Worm (Caenorhabditis elegans) whole organism, midembryonic: Measurements from ENCODE around the gene F15E6.10.
A peak's percentile ranks its signal among the peaks of the same experiment; 100 is the strongest.

Experiments
- T22C8.4 ChIP-seq: fragments of 200-800 bp; sonication (Bioruptor generic); IDR thresholded peaks from 2 replicates; pipeline ENCODE4 v1.3.6; 2022; ENCODE audit warnings: missing genetic modification characterization, missing compliant biosample characterization
- cog-1 ChIP-seq: sonication (generic microtip); optimal IDR thresholded peaks from 2 replicates; lab custom pipeline; 2016; ENCODE audit warnings: missing genetic modification characterization, missing compliant biosample characterization
- flt-1 ChIP-seq: fragments of 200-800 bp; sonication (Bioruptor generic); IDR thresholded peaks from 2 replicates; pipeline ENCODE4 v1.3.6; 2022; ENCODE audit warnings: missing genetic modification characterization, missing compliant biosample characterization
- klf-2 ChIP-seq: fragments of 200-800 bp; sonication (Bioruptor generic); conservative IDR thresholded peaks from 2 replicates; pipeline ENCODE4 v1.3.6; 2022; ENCODE audit warnings: missing genetic modification reagents, missing genetic modification characterization, missing compliant biosample characterization
- med-1 ChIP-seq: sonication (generic microtip); optimal IDR thresholded peaks from 2 replicates; lab custom pipeline; 2017; ENCODE audit warnings: missing genetic modification characterization, mild to moderate bottlenecking, missing compliant biosample characterization, antibody characterized with exemption, missing genetic modification reagents; ENCODE audit not compliant: insufficient read depth
- ref-1 ChIP-seq: fragments of 200-800 bp; sonication (Bioruptor generic); conservative IDR thresholded peaks from 2 replicates; pipeline ENCODE4 v1.3.6; 2022; ENCODE audit warnings: missing genetic modification reagents, missing genetic modification characterization, missing compliant biosample characterization
- tab-1 ChIP-seq: fragments of 200-800 bp; sonication (Bioruptor generic); IDR thresholded peaks from 2 replicates; pipeline ENCODE4 v1.3.6; 2022; ENCODE audit warnings: missing genetic modification characterization, missing compliant biosample characterization
- ztf-23 ChIP-seq: fragments of 200-800 bp; sonication (Bioruptor generic); IDR thresholded peaks from 2 replicates; pipeline ENCODE4 v1.3.6; 2022; ENCODE audit warnings: missing genetic modification reagents, missing genetic modification characterization, missing compliant biosample characterization
- ztf-29 ChIP-seq: fragments of 200-800 bp; sonication (Bioruptor generic); IDR thresholded peaks from 2 replicates; pipeline ENCODE4 v1.3.6; 2022; ENCODE audit warnings: missing genetic modification reagents, missing genetic modification characterization, missing compliant biosample characterization

F15E6.10 gene

ce11 chrIV:4291174-4291573, 1.5 kb upstream of the F15E6.10 start, which contains the start of gene F15E6.4:
Gene F15E6.4, plus strand, starts transcription at chrIV:4291474.
- TF ChIP-seq T22C8.4 (GFP tag; lab: Robert Waterston, UW), result no peak
- TF ChIP-seq med-1 (GFP tag; lab: Kevin White, UChicago), result no peak
- no peak for TF ChIP-seq ref-1
- no peak for TF ChIP-seq ztf-23
- TF ChIP-seq ztf-29 (GFP tag; lab: Robert Waterston, UW), result no peak
- TF ChIP-seq tab-1 (GFP tag; lab: Robert Waterston, UW), result no peak
- no peak for TF ChIP-seq flt-1 (GFP tag; lab: Robert Waterston, UW)
- TF ChIP-seq cog-1, result no peak
- no peak for TF ChIP-seq klf-2 (GFP tag; lab: Robert Waterston, UW)

ce11 chrIV:4294552-4294951, 1.9 kb downstream of the F15E6.10 start, which contains the start of gene F15E6.3:
Gene F15E6.3, plus strand, starts transcription at chrIV:4294895.
- no peak for TF ChIP-seq klf-2 (GFP tag; lab: Robert Waterston, UW)
- TF ChIP-seq ref-1, result no peak
- TF ChIP-seq cog-1, result no peak
- TF ChIP-seq flt-1 (GFP tag; lab: Robert Waterston, UW), result no peak
- TF ChIP-seq tab-1 (GFP tag; lab: Robert Waterston, UW), result no peak
- TF ChIP-seq ztf-23, result no peak

ce11 chrIV:4298983-4299382, 6.3 kb downstream of the F15E6.10 start, which contains the start of gene F15E6.9:
Gene F15E6.9, minus strand, starts transcription at chrIV:4299083.
- TF ChIP-seq T22C8.4 (GFP tag; lab: Robert Waterston, UW) (no peak), cog-1 (no peak), flt-1 (GFP tag; lab: Robert Waterston, UW) (no peak), ref-1 (no peak)

- TF ChIP-seq med-1 (GFP tag; lab: Kevin White, UChicago), result no peak
- no peak for TF ChIP-seq ztf-23
- no peak for TF ChIP-seq tab-1 (GFP tag; lab: Robert Waterston, UW)
- TF ChIP-seq ref-1, result no peak
- TF ChIP-seq T22C8.4 (GFP tag; lab: Robert Waterston, UW), result no peak
- TF ChIP-seq flt-1 (GFP tag; lab: Robert Waterston, UW), result no peak
- no peak for TF ChIP-seq cog-1
- no peak for TF ChIP-seq klf-2 (GFP tag; lab: Robert Waterston, UW)
- TF ChIP-seq ztf-29 (GFP tag; lab: Robert Waterston, UW), result no peak
These were observed 7.3 kb downstream of the F15E6.10 start for ce11 chrIV:4299994-4300393.

- no peak for TF ChIP-seq klf-2 (GFP tag; lab: Robert Waterston, UW)
- TF ChIP-seq tab-1 (GFP tag; lab: Robert Waterston, UW), result peak; percentile 41; the same call in 1 of the 2 replicates
These were observed 8.5 kb downstream of the F15E6.10 start, which contains the start of gene lgc-22 for ce11 chrIV:4301202-4301601. Gene lgc-22, plus strand, starts transcription at chrIV:4301306.

ce11 chrIV:4306317-4306716, 13.6 kb downstream of the F15E6.10 start:
- TF ChIP-seq ztf-29 (GFP tag; lab: Robert Waterston, UW), result no peak
- no peak for TF ChIP-seq flt-1 (GFP tag; lab: Robert Waterston, UW)
- TF ChIP-seq med-1 (GFP tag; lab: Kevin White, UChicago), result no peak
- TF ChIP-seq tab-1 (GFP tag; lab: Robert Waterston, UW), result no peak
- TF ChIP-seq klf-2 (GFP tag; lab: Robert Waterston, UW), result no peak
- no peak for TF ChIP-seq ztf-23
- no peak for TF ChIP-seq T22C8.4 (GFP tag; lab: Robert Waterston, UW)
- TF ChIP-seq cog-1, result no peak
- TF ChIP-seq ref-1, result no peak

- TF ChIP-seq ref-1, result no peak
- TF ChIP-seq cog-1, result no peak
- no peak for TF ChIP-seq T22C8.4 (GFP tag; lab: Robert Waterston, UW)
- no peak for TF ChIP-seq flt-1 (GFP tag; lab: Robert Waterston, UW)
- TF ChIP-seq med-1 (GFP tag; lab: Kevin White, UChicago), result no peak
- TF ChIP-seq klf-2 (GFP tag; lab: Robert Waterston, UW), result no peak
- TF ChIP-seq ztf-23, result no peak
- TF ChIP-seq ztf-29 (GFP tag; lab: Robert Waterston, UW), result no peak
- TF ChIP-seq tab-1 (GFP tag; lab: Robert Waterston, UW), result no peak
These were observed 14.7 kb downstream of the F15E6.10 start, which contains the start of gene set-9 for ce11 chrIV:4307227-4307946. Gene set-9, plus strand, starts transcription at chrIV:4307896.

ce11 chrIV:4316813-4317408, 24.2 kb downstream of the F15E6.10 start, which contains the start of gene Y24D9B.1:
Gene Y24D9B.1, plus strand, starts transcription at chrIV:4317358.
- TF ChIP-seq ztf-29 (GFP tag; lab: Robert Waterston, UW) (no peak), med-1 (GFP tag; lab: Kevin White, UChicago) (no peak), flt-1 (GFP tag; lab: Robert Waterston, UW) (no peak), ref-1 (no peak), ztf-23 (no peak), tab-1 (GFP tag; lab: Robert Waterston, UW) (no peak), cog-1 (no peak), T22C8.4 (GFP tag; lab: Robert Waterston, UW) (no peak), klf-2 (GFP tag; lab: Robert Waterston, UW) (no peak)

ce11 chrIV:4317638-4318037, 25.0 kb downstream of the F15E6.10 start:
- no peak for TF ChIP-seq ztf-23
- peak; percentile 79 for TF ChIP-seq T22C8.4 (GFP tag; lab: Robert Waterston, UW)

ce11 chrIV:4318056-4318455, 25.4 kb downstream of the F15E6.10 start:
- TF ChIP-seq tab-1 (GFP tag; lab: Robert Waterston, UW), result no peak
- TF ChIP-seq T22C8.4 (GFP tag; lab: Robert Waterston, UW), result no peak; the same call in 1 of the 2 replicates
- no peak for TF ChIP-seq klf-2 (GFP tag; lab: Robert Waterston, UW)
- no peak for TF ChIP-seq ref-1
- no peak for TF ChIP-seq flt-1 (GFP tag; lab: Robert Waterston, UW)
- TF ChIP-seq ztf-23, result no peak
- TF ChIP-seq cog-1, result no peak
- no peak for TF ChIP-seq med-1 (GFP tag; lab: Kevin White, UChicago)
- no peak for TF ChIP-seq ztf-29 (GFP tag; lab: Robert Waterston, UW)
